Worm (Caenorhabditis elegans) whole organism, late embryonic: ENCODE measurements around the gene sru-13.

Experiments used
- F13H6.1 ChIP-seq: sonication (generic microtip); optimal IDR thresholded peaks from 2 replicates; lab custom pipeline; 2016; ENCODE audit warnings: missing genetic modification characterization, missing compliant biosample characterization
- ceh-14 ChIP-seq: sonication (generic microtip); optimal IDR thresholded peaks from 2 replicates; lab custom pipeline; 2016; ENCODE audit warnings: missing genotype, missing genetic modification characterization, missing compliant biosample characterization
- ceh-2 ChIP-seq: sonication (generic microtip); optimal IDR thresholded peaks from 2 replicates; lab custom pipeline; 2016; ENCODE audit warnings: missing genotype, missing genetic modification characterization, missing compliant biosample characterization
- ceh-31 ChIP-seq: sonication (generic microtip); optimal IDR thresholded peaks from 2 replicates; lab custom pipeline; 2016; ENCODE audit warnings: missing genetic modification characterization, missing compliant biosample characterization
- ceh-34 ChIP-seq: sonication (generic microtip); optimal IDR thresholded peaks from 2 replicates; lab custom pipeline; 2016; ENCODE audit warnings: mild to moderate bottlenecking, missing genetic modification characterization, missing compliant biosample characterization
- ceh-9 ChIP-seq: sonication (generic microtip); optimal IDR thresholded peaks from 2 replicates; lab custom pipeline; 2016; ENCODE audit warnings: mild to moderate bottlenecking, missing genetic modification characterization, inconsistent platforms, missing compliant biosample characterization
- fkh-10 ChIP-seq: fragments of 150-350 bp; optimal IDR thresholded peaks from 2 replicates; lab custom pipeline; 2014; ENCODE audit warnings: missing biosample characterization, missing genetic modification reagents, missing genetic modification characterization
- lim-6 ChIP-seq: sonication (generic microtip); optimal IDR thresholded peaks from 2 replicates; lab custom pipeline; 2016; ENCODE audit warnings: missing genetic modification characterization, missing compliant biosample characterization
- pha-4 ChIP-seq: fragments of 150-350 bp; optimal IDR thresholded peaks from 2 replicates; lab custom pipeline; 2018; ENCODE audit warnings: missing biosample characterization, missing genetic modification reagents, missing genetic modification characterization
- sox-4 ChIP-seq: sonication (generic microtip); optimal IDR thresholded peaks from 2 replicates; lab custom pipeline; 2017; ENCODE audit warnings: mild to moderate bottlenecking, missing genetic modification characterization, inconsistent platforms, missing compliant biosample characterization
- unc-42 ChIP-seq: sonication (generic microtip); optimal IDR thresholded peaks from 2 replicates; lab custom pipeline; 2016; ENCODE audit warnings: missing genotype, missing genetic modification characterization, missing compliant biosample characterization
- ztf-16 ChIP-seq: sonication (generic microtip); optimal IDR thresholded peaks from 2 replicates; lab custom pipeline; 2017; ENCODE audit warnings: missing genetic modification characterization, missing compliant biosample characterization

DNA sequence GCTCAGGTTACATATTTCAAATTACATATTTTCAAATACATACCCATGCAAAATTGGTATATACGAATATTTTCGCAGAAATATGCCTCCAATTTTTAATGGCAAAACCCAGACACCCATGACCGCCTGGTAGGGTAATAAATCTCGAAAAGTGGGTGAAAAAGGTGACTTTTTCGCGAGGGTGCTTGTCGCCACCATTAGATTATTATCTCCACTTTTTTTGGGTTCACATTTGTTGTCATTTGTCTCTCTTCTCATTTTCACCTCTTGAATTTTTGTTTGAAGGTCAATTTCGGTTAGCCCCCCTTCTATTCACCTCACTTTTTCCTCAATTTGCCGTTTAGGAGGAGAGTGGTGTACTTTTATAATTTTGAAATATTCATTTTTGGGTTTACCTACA is 17.8 kb upstream of the sru-13 start:
- TF ChIP-seq ceh-14 (tag; lab: Kevin White, UChicago) (no peak), fkh-10 (GFP tag; lab: Kevin White, UChicago) (no peak), pha-4 (no peak), ceh-34 (no peak), sox-4 (tag; lab: Kevin White, UChicago) (no peak), ceh-9 (tag; lab: Kevin White, UChicago) (no peak), F13H6.1 (no peak), ztf-16 (tag; lab: Kevin White, UChicago) (no peak), lim-6 (tag; lab: Kevin White, UChicago) (no peak), ceh-31 (tag; lab: Kevin White, UChicago) (no peak), unc-42 (tag; lab: Kevin White, UChicago) (no peak), ceh-2 (tag; lab: Kevin White, UChicago) (no peak)
